Worm (Caenorhabditis elegans): ENCODE results near the gene pax-3.

ce11 chrII:10121725-10122124, 24.6 kb upstream of the pax-3 start, which contains the start of gene lov-1:
- TF ChIP-seq dmd-4 (tag; optimal IDR thresholded peaks at IDR 0.05) (no peak), lin-39 (tag; optimal IDR thresholded peaks at IDR 0.05) (no peak), lin-11 (tag; optimal IDR thresholded peaks at IDR 0.05) (no peak), egl-27 (tag; optimal IDR thresholded peaks at IDR 0.05) (no peak), aly-2 (tag; optimal IDR thresholded peaks at IDR 0.05) (no peak), ztf-11 (tag; optimal IDR thresholded peaks at IDR 0.05) (no peak), nhr-237 (tag; optimal IDR thresholded peaks at IDR 0.05) (no peak), nhr-11 (tag; optimal IDR thresholded peaks at IDR 0.05) (no peak)

All from whole organism, L2 larva.